Worm (Caenorhabditis elegans) whole organism, midembryonic: ENCODE results near the gene ZC250.4.

Source experiments
- cog-1 ChIP-seq: sonication (generic microtip); optimal IDR thresholded peaks from 2 replicates; lab custom pipeline; 2016; ENCODE audit warnings: missing genetic modification characterization, missing compliant biosample characterization
- flt-1 ChIP-seq: fragments of 200-800 bp; sonication (Bioruptor generic); IDR thresholded peaks from 2 replicates; pipeline ENCODE4 v1.3.6; 2022; ENCODE audit warnings: missing genetic modification characterization, missing compliant biosample characterization
- med-1 ChIP-seq: sonication (generic microtip); optimal IDR thresholded peaks from 2 replicates; lab custom pipeline; 2017; ENCODE audit warnings: missing genetic modification characterization, mild to moderate bottlenecking, missing compliant biosample characterization, antibody characterized with exemption, missing genetic modification reagents; ENCODE audit not compliant: insufficient read depth
- ref-1 ChIP-seq: fragments of 200-800 bp; sonication (Bioruptor generic); conservative IDR thresholded peaks from 2 replicates; pipeline ENCODE4 v1.3.6; 2022; ENCODE audit warnings: missing genetic modification reagents, missing genetic modification characterization, missing compliant biosample characterization
- tab-1 ChIP-seq: fragments of 200-800 bp; sonication (Bioruptor generic); IDR thresholded peaks from 2 replicates; pipeline ENCODE4 v1.3.6; 2022; ENCODE audit warnings: missing genetic modification characterization, missing compliant biosample characterization
- ztf-23 ChIP-seq: fragments of 200-800 bp; sonication (Bioruptor generic); IDR thresholded peaks from 2 replicates; pipeline ENCODE4 v1.3.6; 2022; ENCODE audit warnings: missing genetic modification reagents, missing genetic modification characterization, missing compliant biosample characterization
- ztf-29 ChIP-seq: fragments of 200-800 bp; sonication (Bioruptor generic); IDR thresholded peaks from 2 replicates; pipeline ENCODE4 v1.3.6; 2022; ENCODE audit warnings: missing genetic modification reagents, missing genetic modification characterization, missing compliant biosample characterization

- TF ChIP-seq flt-1 (GFP tag; lab: Robert Waterston, UW) (no peak), ref-1 (GFP tag; lab: Robert Waterston, UW) (no peak), cog-1 (tag; lab: Kevin White, UChicago) (no peak), ztf-23 (GFP tag; lab: Robert Waterston, UW) (no peak), ztf-29 (no peak), med-1 (GFP tag; lab: Kevin White, UChicago) (no peak), tab-1 (GFP tag; lab: Robert Waterston, UW) (no peak)
Observed at ce11 chrV:5813060-5813659, at the start of gene ZC250.4.
